Worm (Caenorhabditis elegans) whole organism, young adult: ENCODE results near the gene hlh-15.

Experiments
- B0019.2 ChIP-seq: fragments of 200-800 bp; sonication (Bioruptor generic); conservative IDR thresholded peaks from 2 replicates; pipeline ENCODE4 v1.3.6; 2022; ENCODE audit warnings: missing genetic modification reagents, missing genetic modification characterization, missing compliant biosample characterization
- B0261.1 ChIP-seq: sonication (generic microtip); optimal IDR thresholded peaks from 2 replicates; lab custom pipeline; 2016; ENCODE audit warnings: mild to moderate bottlenecking, missing genetic modification characterization, moderate library complexity, missing compliant biosample characterization
- F55B11.4 ChIP-seq: sonication (generic microtip); optimal IDR thresholded peaks from 2 replicates; lab custom pipeline; 2016; ENCODE audit warnings: missing compliant biosample characterization, missing genetic modification characterization, borderline replicate concordance; ENCODE audit not compliant: insufficient read depth
- K11D2.4 ChIP-seq: fragments of 200-800 bp; sonication (Bioruptor generic); IDR thresholded peaks from 2 replicates; pipeline ENCODE4 v1.3.6; 2022; ENCODE audit warnings: missing genetic modification reagents, missing genetic modification characterization, missing compliant biosample characterization
- K12H6.12 ChIP-seq: fragments of 200-800 bp; sonication (Bioruptor generic); optimal IDR thresholded peaks from 2 replicates; lab custom pipeline; 2018; ENCODE audit warnings: mild to moderate bottlenecking, missing genetic modification characterization, missing compliant biosample characterization
- T07F8.4 ChIP-seq: sonication (generic microtip); optimal IDR thresholded peaks from 2 replicates; lab custom pipeline; 2016; ENCODE audit warnings: mild to moderate bottlenecking, missing genetic modification characterization, moderate library complexity, missing compliant biosample characterization
- Y53F4B.3 ChIP-seq: fragments of 200-800 bp; sonication (Bioruptor generic); IDR thresholded peaks from 2 replicates; pipeline ENCODE4 v1.3.6; 2022; ENCODE audit warnings: missing genetic modification reagents, missing genetic modification characterization, missing compliant biosample characterization
- Y56A3A.18 ChIP-seq: fragments of 200-800 bp; sonication (Bioruptor generic); IDR thresholded peaks from 2 replicates; pipeline ENCODE4 v1.3.6; 2022; ENCODE audit warnings: missing genetic modification reagents, missing genetic modification characterization, missing compliant biosample characterization
- Y79H2A.3 ChIP-seq: fragments of 200-800 bp; sonication (Bioruptor generic); conservative IDR thresholded peaks from 2 replicates; pipeline ENCODE4 v1.3.6; 2022; ENCODE audit warnings: missing genetic modification reagents, missing genetic modification characterization, missing compliant biosample characterization
- ZK185.1 ChIP-seq: sonication (generic microtip); optimal IDR thresholded peaks from 2 replicates; lab custom pipeline; 2016; ENCODE audit warnings: mild to moderate bottlenecking, missing genetic modification characterization, missing compliant biosample characterization; ENCODE audit not compliant: poor library complexity, severe bottlenecking
- ama-1 ChIP-seq, 3 experiments: fragments of 150-350 bp in 1 of 3; sonication (generic microtip) in 2 of 3; optimal IDR thresholded peaks; 2 replicates each; lab custom pipeline; 2014 to 2018; ENCODE audit warnings: missing biosample characterization in 2 of 3, missing genetic modification characterization in 2 of 3, missing genetic modification reagents in 2 of 3
- atf-7 ChIP-seq: sonication (generic microtip); optimal IDR thresholded peaks from 2 replicates; lab custom pipeline; 2017; ENCODE audit warnings: mild to moderate bottlenecking, missing genetic modification characterization, missing compliant biosample characterization
- attf-5 ChIP-seq: fragments of 200-800 bp; sonication (Bioruptor generic); optimal IDR thresholded peaks from 2 replicates; lab custom pipeline; 2018; ENCODE audit warnings: mild to moderate bottlenecking, missing genetic modification characterization, missing compliant biosample characterization
- bed-1 ChIP-seq: fragments of 200-800 bp; sonication (Bioruptor generic); IDR thresholded peaks from 2 replicates; pipeline ENCODE4 v1.3.6; 2022; ENCODE audit warnings: missing genetic modification reagents, missing genetic modification characterization, missing compliant biosample characterization
- ccch-3 ChIP-seq: fragments of 200-800 bp; sonication (Bioruptor generic); optimal IDR thresholded peaks from 2 replicates; lab custom pipeline; 2018; ENCODE audit warnings: mild to moderate bottlenecking, missing genetic modification characterization, missing compliant biosample characterization
- ceh-100 ChIP-seq: fragments of 200-800 bp; sonication (Bioruptor generic); IDR thresholded peaks from 2 replicates; pipeline ENCODE4 v1.3.6; 2022; ENCODE audit warnings: missing genetic modification reagents, missing genetic modification characterization, missing compliant biosample characterization
- ceh-79 ChIP-seq: sonication (generic microtip); optimal IDR thresholded peaks from 2 replicates; lab custom pipeline; 2017; ENCODE audit warnings: mild to moderate bottlenecking, missing genetic modification characterization, missing compliant biosample characterization
- chd-7 ChIP-seq: sonication (generic microtip); optimal IDR thresholded peaks from 2 replicates; lab custom pipeline; 2016; ENCODE audit warnings: mild to moderate bottlenecking, missing genetic modification characterization, moderate library complexity, missing compliant biosample characterization
- egl-18 ChIP-seq: fragments of 200-800 bp; sonication (Bioruptor generic); IDR thresholded peaks from 2 replicates; pipeline ENCODE4 v1.3.6; 2022; ENCODE audit warnings: missing genetic modification reagents, missing genetic modification characterization, missing compliant biosample characterization
- hmg-1.2 ChIP-seq: fragments of 200-800 bp; sonication (Bioruptor generic); IDR thresholded peaks from 2 replicates; pipeline ENCODE4 v1.3.6; 2022; ENCODE audit warnings: missing genetic modification reagents, missing genetic modification characterization, missing compliant biosample characterization
- hmg-20 ChIP-seq: fragments of 200-800 bp; sonication (Bioruptor generic); IDR thresholded peaks from 2 replicates; pipeline ENCODE4 v1.3.6; 2022; ENCODE audit warnings: missing genetic modification reagents, missing genetic modification characterization, missing compliant biosample characterization
- lag-1 ChIP-seq: fragments of 200-800 bp; sonication (Bioruptor generic); IDR thresholded peaks from 2 replicates; pipeline ENCODE4 v1.3.6; 2022; ENCODE audit warnings: missing genetic modification reagents, missing genetic modification characterization, missing compliant biosample characterization
- lin-35 ChIP-seq, 3 experiments: fragments of 150-350 bp in 2 of 3; sonication (generic microtip) in 1 of 3; optimal IDR thresholded peaks; 2 replicates each; lab custom pipeline; 2014 to 2018; ENCODE audit warnings: missing biosample characterization in 3 of 3, missing genetic modification characterization in 3 of 3, missing genetic modification reagents in 3 of 3
- lin-40 ChIP-seq: sonication (generic microtip); optimal IDR thresholded peaks from 2 replicates; lab custom pipeline; 2016; ENCODE audit warnings: missing genetic modification characterization, mild to moderate bottlenecking, missing compliant biosample characterization, missing genotype, missing genetic modification reagents
- lir-1 ChIP-seq: fragments of 200-800 bp; sonication (Bioruptor generic); conservative IDR thresholded peaks from 2 replicates; pipeline ENCODE4 v1.3.6; 2022; ENCODE audit warnings: missing genetic modification reagents, missing genetic modification characterization, missing compliant biosample characterization
- lsl-1 ChIP-seq: fragments of 200-800 bp; sonication (Bioruptor generic); optimal IDR thresholded peaks from 2 replicates; lab custom pipeline; 2018; ENCODE audit warnings: mild to moderate bottlenecking, missing genetic modification characterization, moderate library complexity, missing compliant biosample characterization
- madf-3 ChIP-seq: fragments of 200-800 bp; sonication (Bioruptor generic); IDR thresholded peaks from 2 replicates; pipeline ENCODE4 v1.3.6; 2022; ENCODE audit warnings: missing genetic modification reagents, missing genetic modification characterization, missing compliant biosample characterization
- mes-4 ChIP-seq: sonication (generic microtip); optimal IDR thresholded peaks from 2 replicates; lab custom pipeline; 2016; ENCODE audit warnings: missing genotype, missing genetic modification characterization, missing compliant biosample characterization
- nfya-1 ChIP-seq: sonication (generic microtip); optimal IDR thresholded peaks from 2 replicates; lab custom pipeline; 2017; ENCODE audit warnings: antibody characterized with exemption, missing compliant biosample characterization, missing genetic modification characterization, borderline replicate concordance; ENCODE audit not compliant: insufficient read depth
- nfya-2 ChIP-seq: fragments of 200-800 bp; sonication (Bioruptor generic); IDR thresholded peaks from 2 replicates; pipeline ENCODE4 v1.3.6; 2022; ENCODE audit warnings: missing genetic modification reagents, missing genetic modification characterization, missing compliant biosample characterization
- nhr-90 ChIP-seq: sonication (generic microtip); optimal IDR thresholded peaks from 2 replicates; lab custom pipeline; 2016; ENCODE audit warnings: missing genotype, mild to moderate bottlenecking, missing genetic modification characterization, missing compliant biosample characterization
- pha-4 ChIP-seq: fragments of 150-350 bp; sonication (generic microtip); optimal IDR thresholded peaks from 2 replicates; lab custom pipeline; 2014; ENCODE audit warnings: missing biosample characterization, missing genetic modification reagents, missing genetic modification characterization
- rcor-1 ChIP-seq: fragments of 200-800 bp; sonication (Bioruptor generic); IDR thresholded peaks from 2 replicates; pipeline ENCODE4 v1.3.6; 2022; ENCODE audit warnings: missing genetic modification reagents, missing genetic modification characterization, missing compliant biosample characterization
- rpc-1 ChIP-seq, 2 experiments: fragments of 150-350 bp in 1 of 2; sonication (generic microtip) in 1 of 2; optimal IDR thresholded peaks; 2 replicates each; lab custom pipeline; 2014 to 2018; ENCODE audit warnings: missing biosample characterization in 1 of 2, missing genetic modification characterization in 1 of 2, missing genetic modification reagents in 1 of 2, missing genotype in 1 of 2
- sdz-38 ChIP-seq: sonication (generic microtip); optimal IDR thresholded peaks from 2 replicates; lab custom pipeline; 2016; ENCODE audit warnings: missing genotype, missing genetic modification characterization, missing compliant biosample characterization
- snpc-1.1 ChIP-seq: sonication (generic microtip); optimal IDR thresholded peaks from 2 replicates; lab custom pipeline; 2017; ENCODE audit warnings: missing genetic modification characterization, mild to moderate bottlenecking, missing compliant biosample characterization, antibody characterized with exemption, moderate library complexity, missing genotype, missing genetic modification reagents; ENCODE audit not compliant: insufficient read depth
- sptf-2 ChIP-seq: fragments of 200-800 bp; sonication (Bioruptor generic); optimal IDR thresholded peaks from 2 replicates; lab custom pipeline; 2018; ENCODE audit warnings: mild to moderate bottlenecking, missing genetic modification characterization, missing compliant biosample characterization
- tbp1 ChIP-seq: fragments of 200-800 bp; sonication (Bioruptor generic); optimal IDR thresholded peaks from 2 replicates; lab custom pipeline; 2018; ENCODE audit warnings: mild to moderate bottlenecking, missing genetic modification characterization, missing compliant biosample characterization
- xnd-1 ChIP-seq: sonication (generic microtip); optimal IDR thresholded peaks from 2 replicates; lab custom pipeline; 2016; ENCODE audit warnings: missing genotype, missing genetic modification reagents, missing genetic modification characterization, missing compliant biosample characterization
- zfh-2 ChIP-seq: fragments of 200-800 bp; sonication (Bioruptor generic); conservative IDR thresholded peaks from 2 replicates; pipeline ENCODE4 v1.3.6; 2022; ENCODE audit warnings: missing genetic modification reagents, missing genetic modification characterization, missing compliant biosample characterization
- ztf-18 ChIP-seq: sonication (generic microtip); optimal IDR thresholded peaks from 2 replicates; lab custom pipeline; 2016; ENCODE audit warnings: missing genotype, mild to moderate bottlenecking, missing genetic modification characterization, missing compliant biosample characterization
- ztf-26 ChIP-seq: sonication (generic microtip); optimal IDR thresholded peaks from 2 replicates; lab custom pipeline; 2017; ENCODE audit warnings: missing genetic modification characterization, missing compliant biosample characterization
- ztf-6 ChIP-seq: fragments of 200-800 bp; sonication (Bioruptor generic); IDR thresholded peaks from 2 replicates; pipeline ENCODE4 v1.3.6; 2022; ENCODE audit warnings: missing genetic modification reagents, missing genetic modification characterization, missing compliant biosample characterization

hlh-15 gene

DNA sequence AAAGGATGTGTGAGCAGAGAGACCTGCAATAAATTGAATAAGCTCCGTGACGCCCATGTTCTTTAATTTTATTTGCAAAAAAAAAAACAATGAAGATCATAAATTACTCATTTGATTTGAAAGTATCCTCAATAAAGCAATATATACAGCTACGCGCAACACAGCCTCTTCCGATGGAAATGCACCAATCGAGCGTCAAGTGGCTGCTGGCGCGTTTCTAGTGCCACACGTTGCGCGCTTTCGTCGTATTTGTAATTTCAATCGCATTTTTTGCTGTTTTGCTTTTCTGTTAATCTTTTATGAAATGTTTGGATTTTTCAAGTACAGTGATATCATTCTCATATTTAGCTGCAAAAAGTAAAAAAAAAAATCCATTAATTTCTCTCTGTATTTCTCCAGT lies 30.9 kb downstream of the hlh-15 start:
- TF ChIP-seq F55B11.4 (tag; lab: Kevin White, UChicago) (no peak), ztf-18 (tag; lab: Kevin White, UChicago) (peak; percentile 91), ZK185.1 (tag; lab: Kevin White, UChicago) (peak; percentile 29), tbp1 (GFP tag; lab: Kevin White, UChicago) (peak; percentile 2), nhr-90 (tag; lab: Kevin White, UChicago) (no peak), attf-5 (peak; percentile 1), ztf-26 (tag; lab: Kevin White, UChicago) (peak; percentile 32), Y56A3A.18 (GFP tag; lab: Robert Waterston, UW) (0 out of 2 replicates have a peak, but pooled peaks have one; percentile 13), K12H6.12 (tag; lab: Kevin White, UChicago) (peak; percentile 3), lin-40 (tag; lab: Kevin White, UChicago) (peak; percentile 54), madf-3 (no peak), hmg-1.2 (GFP tag; lab: Robert Waterston, UW) (peak; percentile 33), lin-35 (GFP tag; optimal IDR thresholded peaks at IDR 0.05; lab: Kevin White, UChicago) (peak in 1 of 3 experiments; percentile 27)

ce11 chrX:2381282-2381681 lies 31.9 kb downstream of the hlh-15 start, which contains the start of gene F47G3.4:
Gene F47G3.4 (plus strand): TSS chrX:2381582.
- TF ChIP-seq bed-1 (no peak), zfh-2 (GFP tag; lab: Robert Waterston, UW) (no peak), pha-4 (tag; lab: Kevin White, UChicago) (no peak), egl-18 (GFP tag; lab: Robert Waterston, UW) (no peak), B0261.1 (no peak), tbp1 (GFP tag; lab: Kevin White, UChicago) (no peak), lag-1 (GFP tag; lab: Robert Waterston, UW) (no peak), T07F8.4 (tag; lab: Kevin White, UChicago) (no peak), mes-4 (no peak)

DNA sequence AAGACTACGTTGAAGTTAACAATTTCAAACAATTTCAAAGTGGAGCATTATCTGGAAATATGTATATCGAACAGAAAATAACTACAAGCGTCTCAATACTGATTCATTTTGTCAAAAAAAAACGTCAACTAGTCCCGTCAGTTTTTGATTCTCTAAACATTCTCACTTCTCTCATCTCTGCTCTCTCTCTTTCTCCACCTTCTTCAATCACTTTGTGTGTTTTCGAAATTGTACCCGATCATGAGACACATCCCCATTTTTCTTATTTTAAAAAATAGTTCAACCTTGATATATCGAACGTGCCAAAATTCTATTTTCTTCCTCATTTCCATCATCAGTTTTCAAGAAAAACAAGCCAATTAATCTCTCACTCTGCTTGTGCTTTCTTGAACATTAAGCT lies 32.4 kb downstream of the hlh-15 start:
- TF ChIP-seq B0019.2: no peak
- no peak for TF ChIP-seq rcor-1 (GFP tag; lab: Robert Waterston, UW)
- TF ChIP-seq atf-7 (tag; lab: Kevin White, UChicago): no peak
- TF ChIP-seq ccch-3 (GFP tag; lab: Kevin White, UChicago): no peak
- no peak for TF ChIP-seq lag-1 (GFP tag; lab: Robert Waterston, UW)
- no peak for TF ChIP-seq Y53F4B.3 (GFP tag; lab: Robert Waterston, UW)
- no peak for TF ChIP-seq sdz-38 (tag; lab: Kevin White, UChicago)
- no peak for TF ChIP-seq ceh-79 (tag; lab: Kevin White, UChicago)
- no peak for TF ChIP-seq sptf-2 (GFP tag; lab: Kevin White, UChicago)
- no peak for TF ChIP-seq ceh-100
- TF ChIP-seq lir-1 (GFP tag; lab: Robert Waterston, UW): no peak
- TF ChIP-seq chd-7 (tag; lab: Kevin White, UChicago): no peak
- no peak for TF ChIP-seq hmg-20 (GFP tag; lab: Robert Waterston, UW)

- TF ChIP-seq snpc-1.1 (tag; lab: Kevin White, UChicago) (no peak), nfya-2 (GFP tag; lab: Robert Waterston, UW) (no peak), rpc-1 (optimal IDR thresholded peaks at IDR 0.05; lab: Kevin White, UChicago) (no peak), rpc-1 (tag; optimal IDR thresholded peaks at IDR 0.05; lab: Kevin White, UChicago) (no peak), hmg-20 (GFP tag; lab: Robert Waterston, UW) (no peak), ama-1 (optimal IDR thresholded peaks at IDR 0.05; lab: Kevin White, UChicago) (no peak), ama-1 (GFP tag; optimal IDR thresholded peaks at IDR 0.05; lab: Kevin White, UChicago) (no peak), ztf-6 (GFP tag; lab: Robert Waterston, UW) (no peak), nfya-1 (no peak), K11D2.4 (GFP tag; lab: Robert Waterston, UW) (no peak), lsl-1 (GFP tag; lab: Kevin White, UChicago) (no peak), Y79H2A.3 (GFP tag; lab: Robert Waterston, UW) (no peak), xnd-1 (tag; lab: Kevin White, UChicago) (no peak)
These were observed 37.7 kb downstream of the hlh-15 start, which contains the start of gene F47G3.3 for ce11 chrX:2375300-2376035. Gene F47G3.3 (plus strand): TSS chrX:2375985.
